Worm (Caenorhabditis elegans) whole organism, L2 larva: ENCODE measurements around the gene W02A2.12.

ENCODE experiments used
- ZK546.5 ChIP-seq: sonication (generic microtip); optimal IDR thresholded peaks from 2 replicates; lab custom pipeline; 2017; ENCODE audit warnings: missing biosample characterization, missing genetic modification characterization
- elt-3 ChIP-seq: sonication (generic microtip); optimal IDR thresholded peaks from 2 replicates; lab custom pipeline; 2017; ENCODE audit warnings: missing biosample characterization, missing genetic modification characterization
- nhr-12 ChIP-seq: fragments of 150-350 bp; optimal IDR thresholded peaks from 2 replicates; lab custom pipeline; 2014; ENCODE audit warnings: missing biosample characterization, missing genetic modification characterization
- nhr-237 ChIP-seq: fragments of 150-350 bp; optimal IDR thresholded peaks from 2 replicates; lab custom pipeline; 2014; ENCODE audit warnings: missing biosample characterization, missing genetic modification characterization
- nhr-6 ChIP-seq: fragments of 150-350 bp; optimal IDR thresholded peaks from 2 replicates; lab custom pipeline; 2014; ENCODE audit warnings: missing biosample characterization, missing genetic modification characterization
- snpc-4 ChIP-seq: fragments of 150-350 bp; optimal IDR thresholded peaks from 2 replicates; lab custom pipeline; 2014; ENCODE audit warnings: missing biosample characterization, missing genetic modification characterization
- zag-1 ChIP-seq: fragments of 150-350 bp; optimal IDR thresholded peaks from 2 replicates; lab custom pipeline; 2014; ENCODE audit warnings: missing biosample characterization, missing genetic modification characterization
- ztf-11 ChIP-seq: sonication (generic microtip); optimal IDR thresholded peaks from 2 replicates; lab custom pipeline; 2017; ENCODE audit warnings: missing biosample characterization, missing genetic modification characterization

DNA sequence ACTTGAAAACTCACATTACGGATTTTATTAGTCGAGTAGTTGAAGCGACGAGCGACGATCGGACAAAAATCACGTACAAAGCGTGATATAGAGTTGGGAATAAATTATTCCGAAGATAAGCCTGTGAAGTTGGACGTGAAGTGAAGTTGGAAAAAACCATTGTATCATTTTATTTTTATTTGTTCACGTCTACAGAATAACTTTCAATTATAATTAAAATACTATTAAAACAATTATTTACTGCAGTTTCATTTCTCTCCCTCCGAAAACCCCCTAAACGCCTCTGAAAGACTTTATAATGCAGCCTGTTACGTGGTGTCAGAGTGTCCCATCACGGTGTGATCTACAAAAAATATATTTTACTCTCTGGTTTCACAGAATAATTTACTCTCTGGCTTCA is 11.5 kb upstream of the W02A2.12 start, which contains the start of gene Y62E10A.3:
- TF ChIP-seq nhr-12 (tag; lab: Kevin White, UChicago): no peak
- no peak for TF ChIP-seq zag-1 (tag; lab: Kevin White, UChicago)
- no peak for TF ChIP-seq nhr-6 (tag; lab: Kevin White, UChicago)
- TF ChIP-seq snpc-4: no peak
- no peak for TF ChIP-seq nhr-237
- TF ChIP-seq ztf-11 (tag; lab: Kevin White, UChicago): no peak
- no peak for TF ChIP-seq elt-3 (tag; lab: Kevin White, UChicago)
- TF ChIP-seq ZK546.5: no peak
